Fruit fly (Drosophila melanogaster) whole organism, embryonic: ENCODE results near the gene CG14326.

Source experiments
- Ada2b ChIP-seq: fragments of 200-800 bp; sonication (Bioruptor generic); IDR thresholded peaks from 2 replicates; pipeline ENCODE4 v1.3.6; 2022; ENCODE audit warnings: missing biosample characterization, missing genetic modification characterization
- Aef1 ChIP-seq: fragments of 200-800 bp; sonication (Bioruptor generic); IDR thresholded peaks from 3 replicates; pipeline ENCODE4 v1.3.6; 2022; ENCODE audit warnings: missing biosample characterization, missing genetic modification characterization
- BtbVII ChIP-seq: fragments of 200-800 bp; sonication (Bioruptor generic); optimal IDR thresholded peaks from 3 replicates; lab custom pipeline; 2017; ENCODE audit warnings: missing biosample characterization, mild to moderate bottlenecking, missing genetic modification characterization
- CG10543 ChIP-seq: fragments of 200-800 bp; sonication (Bioruptor generic); optimal IDR thresholded peaks from 3 replicates; lab custom pipeline; 2017; ENCODE audit warnings: missing biosample characterization, mild to moderate bottlenecking, missing genetic modification characterization, moderate library complexity
- CG10959 ChIP-seq: fragments of 200-800 bp; sonication (Bioruptor generic); IDR thresholded peaks from 2 replicates; pipeline ENCODE4 v1.3.6; 2022; ENCODE audit warnings: missing biosample characterization, missing genetic modification characterization
- CG10979 ChIP-seq: fragments of 200-800 bp; sonication (Bioruptor generic); optimal IDR thresholded peaks from 2 replicates; lab custom pipeline; 2018; ENCODE audit warnings: missing biosample characterization, mild to moderate bottlenecking, missing genetic modification characterization, moderate library complexity
- CG11085 ChIP-seq: fragments of 200-800 bp; sonication (Bioruptor generic); IDR thresholded peaks from 2 replicates; pipeline ENCODE4 v1.3.6; 2022; ENCODE audit warnings: missing biosample characterization, missing genetic modification characterization
- CG11504 ChIP-seq: fragments of 200-800 bp; sonication (Bioruptor generic); optimal IDR thresholded peaks from 3 replicates; lab custom pipeline; 2019; ENCODE audit warnings: missing biosample characterization, mild to moderate bottlenecking, missing genetic modification characterization, moderate library complexity
- CG13287 ChIP-seq: fragments of 200-800 bp; sonication (Bioruptor generic); IDR thresholded peaks from 2 replicates; pipeline ENCODE4 v1.3.6; 2022; ENCODE audit warnings: missing biosample characterization, missing genetic modification characterization; ENCODE audit not compliant: partially characterized antibody
- CG14050 ChIP-seq: fragments of 200-800 bp; sonication (Bioruptor generic); IDR thresholded peaks from 3 replicates; pipeline ENCODE4 v1.3.6; 2022; ENCODE audit warnings: missing biosample characterization, missing genetic modification characterization
- CG15011 ChIP-seq: fragments of 200-800 bp; sonication (Bioruptor generic); optimal IDR thresholded peaks from 3 replicates; lab custom pipeline; 2018; ENCODE audit warnings: missing biosample characterization, mild to moderate bottlenecking, missing genetic modification characterization
- CG15696 ChIP-seq: fragments of 200-800 bp; sonication (Bioruptor generic); optimal IDR thresholded peaks from 2 replicates; lab custom pipeline; 2019; ENCODE audit warnings: missing biosample characterization, mild to moderate bottlenecking, missing genetic modification characterization, moderate library complexity
- CG2712 ChIP-seq: fragments of 200-800 bp; optimal IDR thresholded peaks from 3 replicates; lab custom pipeline; 2019; ENCODE audit warnings: missing biosample characterization, mild to moderate bottlenecking, missing genetic modification characterization, moderate library complexity
- CG4360 ChIP-seq: fragments of 200-800 bp; sonication (Bioruptor generic); IDR thresholded peaks from 2 replicates; pipeline ENCODE4 v1.3.6; 2022; ENCODE audit warnings: missing biosample characterization, missing genetic modification characterization
- CG43689 ChIP-seq: fragments of 200-800 bp; sonication (Bioruptor generic); IDR thresholded peaks from 2 replicates; pipeline ENCODE4 v1.3.6; 2022; ENCODE audit warnings: missing biosample characterization, missing genetic modification characterization
- CG6254 ChIP-seq: fragments of 200-800 bp; sonication (Bioruptor generic); optimal IDR thresholded peaks from 3 replicates; lab custom pipeline; 2017; ENCODE audit warnings: mild to moderate bottlenecking, missing biosample characterization, missing genetic modification reagents, missing genetic modification characterization
- CG6272 ChIP-seq: fragments of 200-800 bp; sonication (Bioruptor generic); IDR thresholded peaks from 2 replicates; pipeline ENCODE4 v1.3.6; 2022; ENCODE audit warnings: missing biosample characterization, missing genetic modification characterization
- CG6813 ChIP-seq: fragments of 200-800 bp; sonication (Bioruptor generic); optimal IDR thresholded peaks from 2 replicates; lab custom pipeline; 2017; ENCODE audit warnings: missing biosample characterization, missing genetic modification characterization, mild to moderate bottlenecking, moderate library complexity, missing genetic modification reagents
- CG7271 ChIP-seq: fragments of 200-800 bp; sonication (Bioruptor generic); optimal IDR thresholded peaks from 2 replicates; lab custom pipeline; 2018; ENCODE audit warnings: missing biosample characterization, mild to moderate bottlenecking, missing genetic modification characterization, moderate library complexity
- CG7963 ChIP-seq: fragments of 200-800 bp; sonication (Bioruptor generic); IDR thresholded peaks from 3 replicates; pipeline ENCODE4 v1.3.6; 2022; ENCODE audit warnings: missing biosample characterization, missing genetic modification characterization; ENCODE audit not compliant: partially characterized antibody
- Doc2 ChIP-seq: fragments of 200-800 bp; sonication (Bioruptor generic); IDR thresholded peaks from 2 replicates; pipeline ENCODE4 v1.3.6; 2022; ENCODE audit warnings: missing biosample characterization, missing genetic modification characterization
- Ets65A ChIP-seq: fragments of 200-800 bp; sonication (Bioruptor generic); peaks from one replicate; lab custom pipeline; 2016; ENCODE audit warnings: missing biosample characterization, missing genetic modification characterization
- Hmr ChIP-seq: fragments of 200-800 bp; sonication (Bioruptor generic); optimal IDR thresholded peaks from 3 replicates; lab custom pipeline; 2017; ENCODE audit warnings: mild to moderate bottlenecking, missing biosample characterization, missing genetic modification reagents, missing genetic modification characterization
- Hr39 ChIP-seq: fragments of >200 bp; optimal IDR thresholded peaks from 2 replicates; lab custom pipeline; 2017
- Myb ChIP-seq: fragments of 200-800 bp; sonication (Bioruptor generic); optimal IDR thresholded peaks from 2 replicates; lab custom pipeline; 2016; ENCODE audit warnings: missing biosample characterization, missing genetic modification characterization
- TFAM ChIP-seq: fragments of 200-800 bp; sonication (Bioruptor generic); optimal IDR thresholded peaks from 2 replicates; lab custom pipeline; 2017; ENCODE audit warnings: missing biosample characterization, missing genetic modification characterization, inconsistent platforms
- Usf ChIP-seq: fragments of 200-800 bp; sonication (Bioruptor generic); optimal IDR thresholded peaks from 2 replicates; lab custom pipeline; 2017; ENCODE audit warnings: missing genotype, missing biosample characterization, missing genetic modification characterization
- al ChIP-seq: fragments of 200-800 bp; sonication (Bioruptor generic); IDR thresholded peaks from 2 replicates; pipeline ENCODE4 v1.3.6; 2022; ENCODE audit warnings: missing biosample characterization, missing genetic modification characterization
- ara ChIP-seq: fragments of 200-800 bp; sonication (Bioruptor generic); IDR thresholded peaks from 2 replicates; pipeline ENCODE4 v1.3.6; 2022; ENCODE audit warnings: missing biosample characterization, missing genetic modification characterization
- chinmo ChIP-seq: fragments of 200-800 bp; sonication (Bioruptor generic); IDR thresholded peaks from 4 replicates; pipeline ENCODE4 v1.3.6; 2022; ENCODE audit warnings: missing biosample characterization, missing genetic modification characterization; ENCODE audit not compliant: partially characterized antibody
- crol ChIP-seq: fragments of 200-800 bp; sonication (Bioruptor generic); IDR thresholded peaks from 2 replicates; pipeline ENCODE4 v1.3.6; 2022; ENCODE audit warnings: missing biosample characterization, missing genetic modification characterization
- disco-r ChIP-seq: fragments of 200-800 bp; sonication (Bioruptor generic); optimal IDR thresholded peaks from 2 replicates; lab custom pipeline; 2016; ENCODE audit warnings: missing biosample characterization, missing genetic modification characterization
- dmrt99B ChIP-seq: fragments of 200-800 bp; sonication (Bioruptor generic); optimal IDR thresholded peaks from 2 replicates; lab custom pipeline; 2018; ENCODE audit warnings: missing biosample characterization, mild to moderate bottlenecking, missing genetic modification characterization, moderate library complexity
- esg ChIP-seq: fragments of 200-800 bp; sonication (Bioruptor generic); conservative IDR thresholded peaks from 2 replicates; pipeline ENCODE4 v1.3.6; 2022; ENCODE audit warnings: missing biosample characterization, missing genetic modification characterization
- gem ChIP-seq: fragments of 200-800 bp; sonication (Bioruptor generic); optimal IDR thresholded peaks from 2 replicates; lab custom pipeline; 2019; ENCODE audit warnings: missing biosample characterization, mild to moderate bottlenecking, missing genetic modification characterization, moderate library complexity
- kni ChIP-seq: fragments of 200-800 bp; sonication (Bioruptor generic); optimal IDR thresholded peaks from 3 replicates; lab custom pipeline; 2017; ENCODE audit warnings: mild to moderate bottlenecking, missing biosample characterization, missing genetic modification reagents, missing genetic modification characterization
- lbe ChIP-seq: fragments of 200-800 bp; sonication (Bioruptor generic); optimal IDR thresholded peaks from 2 replicates; lab custom pipeline; 2016; ENCODE audit warnings: missing biosample characterization, mild to moderate bottlenecking, missing genetic modification characterization
- nmo ChIP-seq: fragments of 200-800 bp; sonication (Bioruptor generic); optimal IDR thresholded peaks from 2 replicates; lab custom pipeline; 2018; ENCODE audit warnings: missing biosample characterization, mild to moderate bottlenecking, missing genetic modification characterization, moderate library complexity
- pros ChIP-seq: fragments of 200-800 bp; sonication (Bioruptor generic); optimal IDR thresholded peaks from 3 replicates; lab custom pipeline; 2019; ENCODE audit warnings: missing biosample characterization, mild to moderate bottlenecking, missing genetic modification characterization, moderate library complexity
- ro ChIP-seq: fragments of 200-800 bp; sonication (Bioruptor generic); IDR thresholded peaks from 2 replicates; pipeline ENCODE4 v1.3.6; 2022; ENCODE audit warnings: missing biosample characterization, missing genetic modification characterization
- schlank ChIP-seq: fragments of 200-800 bp; sonication (Bioruptor generic); optimal IDR thresholded peaks from 2 replicates; lab custom pipeline; 2018; ENCODE audit warnings: missing biosample characterization, mild to moderate bottlenecking, missing genetic modification characterization
- slou ChIP-seq: fragments of 200-800 bp; sonication (Bioruptor generic); optimal IDR thresholded peaks from 3 replicates; lab custom pipeline; 2016; ENCODE audit warnings: missing biosample characterization, missing genetic modification characterization
- tap ChIP-seq: fragments of 200-800 bp; optimal IDR thresholded peaks from 3 replicates; lab custom pipeline; 2019; ENCODE audit warnings: missing biosample characterization, mild to moderate bottlenecking, missing genetic modification characterization, moderate library complexity
- unpg ChIP-seq: fragments of 200-800 bp; sonication (Bioruptor generic); optimal IDR thresholded peaks from 3 replicates; lab custom pipeline; 2018; ENCODE audit warnings: missing biosample characterization, mild to moderate bottlenecking, missing genetic modification characterization, moderate library complexity
- wdn ChIP-seq: fragments of 200-800 bp; sonication (Bioruptor generic); IDR thresholded peaks from 2 replicates; pipeline ENCODE4 v1.3.6; 2022; ENCODE audit warnings: missing biosample characterization, missing genetic modification characterization

Gene CG14326

dm6 chr3R:17591831-17592230 lies 27.1 kb upstream of the CG14326 start (continued):
- TF ChIP-seq CG2712 (tag; lab: Kevin White, UChicago) (peak; percentile 49), lbe (GFP tag; lab: Kevin White, UChicago) (no peak), TFAM (no peak), CG11085 (GFP tag; lab: Robert Waterston, UW) (no peak), Ada2b (GFP tag; lab: Robert Waterston, UW) (no peak), gem (tag; lab: Kevin White, UChicago) (peak; percentile 49), dmrt99B (tag; lab: Kevin White, UChicago) (peak; percentile 5), nmo (GFP tag; lab: Kevin White, UChicago) (peak; percentile 31), ro (GFP tag; lab: Robert Waterston, UW) (no peak)

DNA sequence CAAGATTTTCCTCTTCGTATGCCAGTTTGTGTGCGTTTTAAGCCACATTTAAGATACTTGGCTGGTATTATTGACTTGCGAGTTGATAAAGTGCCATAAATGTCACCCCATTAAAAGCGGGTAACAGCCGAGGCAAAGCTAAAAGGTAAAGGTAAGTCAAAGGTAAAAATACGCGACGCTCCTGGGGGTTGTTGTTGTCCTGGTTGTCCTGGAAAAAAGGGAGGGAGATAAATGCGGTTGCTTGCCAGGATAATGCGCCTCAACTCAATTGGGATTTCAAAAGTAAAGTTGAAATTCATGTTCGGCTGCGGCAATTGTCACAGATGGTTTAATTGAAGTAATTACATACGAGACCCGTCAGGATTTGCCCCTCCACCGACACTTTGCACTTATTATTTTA lies 25.4 kb upstream of the CG14326 start:
- TF ChIP-seq al: no peak
- no peak for TF ChIP-seq Hr39 (lab: Kevin White, UChicago)
- peak; percentile 14 for TF ChIP-seq tap (tag; lab: Kevin White, UChicago)
- TF ChIP-seq CG14050 (GFP tag; lab: Robert Waterston, UW): no peak
- no peak for TF ChIP-seq esg (GFP tag; lab: Robert Waterston, UW)
- TF ChIP-seq CG4360 (GFP tag; lab: Robert Waterston, UW): peak; percentile 63; the same call in 1 of the 2 replicates
- peak; percentile 67 for TF ChIP-seq pros (GFP tag; lab: Kevin White, UChicago)

- TF ChIP-seq CG15696 (tag; lab: Kevin White, UChicago) (no peak), CG10543 (GFP tag; lab: Kevin White, UChicago) (no peak), Myb (GFP tag; lab: Kevin White, UChicago) (no peak), Ets65A (GFP tag; lab: Kevin White, UChicago) (peak; percentile 68), CG15011 (no peak), ara (GFP tag; lab: Robert Waterston, UW) (no peak), Usf (GFP tag; lab: Kevin White, UChicago) (no peak), unpg (GFP tag; lab: Kevin White, UChicago) (no peak)
- TF ChIP-seq, all 482 proteins: peak for 1
Observed at dm6 chr3R:17594086-17594485, 24.8 kb upstream of the CG14326 start, which contains the start of gene Sgs5bis. TSS of gene Sgs5bis (plus strand) at chr3R:17594386.

- no peak for TF ChIP-seq CG11504 (tag; lab: Kevin White, UChicago)
- no peak for TF ChIP-seq Doc2
- no peak for TF ChIP-seq slou
- no peak for TF ChIP-seq CG43689 (GFP tag; lab: Robert Waterston, UW)
- TF ChIP-seq CG7963 (GFP tag; lab: Robert Waterston, UW): no peak
- no peak for TF ChIP-seq crol
- no peak for TF ChIP-seq disco-r
- no peak for TF ChIP-seq CG7271 (tag; lab: Kevin White, UChicago)
- TF ChIP-seq BtbVII (GFP tag; lab: Kevin White, UChicago): no peak
- TF ChIP-seq, all 482 proteins: peak for 0
Observed at dm6 chr3R:17595084-17595483, 23.8 kb upstream of the CG14326 start, which contains the start of gene Sgs5. TSS of gene Sgs5 (plus strand) at chr3R:17595362.

dm6 chr3R:17596236-17596635 lies 22.7 kb upstream of the CG14326 start, which contains the start of gene CG7606:
TSS of gene CG7606 (plus strand) at chr3R:17596536.
- TF ChIP-seq Myb (GFP tag; lab: Kevin White, UChicago) (no peak), tap (tag; lab: Kevin White, UChicago) (no peak), CG10959 (GFP tag; lab: Robert Waterston, UW) (no peak), Aef1 (GFP tag; lab: Robert Waterston, UW) (no peak), Hr39 (lab: Kevin White, UChicago) (no peak), CG6813 (GFP tag; lab: Kevin White, UChicago) (no peak), chinmo (GFP tag; lab: Robert Waterston, UW) (no peak), CG6254 (GFP tag; lab: Kevin White, UChicago) (no peak), kni (GFP tag; lab: Kevin White, UChicago) (no peak), CG6272 (GFP tag; lab: Robert Waterston, UW) (no peak), CG10979 (tag; lab: Kevin White, UChicago) (no peak), CG13287 (GFP tag; lab: Robert Waterston, UW) (no peak), schlank (no peak), wdn (GFP tag; lab: Robert Waterston, UW) (no peak), Ada2b (GFP tag; lab: Robert Waterston, UW) (no peak), Hmr (GFP tag; lab: Kevin White, UChicago) (no peak)
